Worm (Caenorhabditis elegans) whole organism, L2 larva: ENCODE results near the gene C16E9.1.

Experiments used
- F13H6.1 ChIP-seq: sonication (generic microtip); optimal IDR thresholded peaks from 2 replicates; lab custom pipeline; 2016; ENCODE audit warnings: missing genetic modification characterization, missing compliant biosample characterization
- ZK546.5 ChIP-seq: sonication (generic microtip); optimal IDR thresholded peaks from 2 replicates; lab custom pipeline; 2017; ENCODE audit warnings: missing biosample characterization, missing genetic modification characterization
- alr-1 ChIP-seq: fragments of 150-350 bp; optimal IDR thresholded peaks from 2 replicates; lab custom pipeline; 2014; ENCODE audit warnings: missing biosample characterization, missing genetic modification characterization
- lin-11 ChIP-seq: fragments of 150-350 bp; sonication (generic microtip); optimal IDR thresholded peaks from 2 replicates; lab custom pipeline; 2014; ENCODE audit warnings: missing biosample characterization, missing genetic modification characterization, inconsistent platforms, mixed read lengths
- nhr-10 ChIP-seq: sonication (generic microtip); optimal IDR thresholded peaks from 2 replicates; lab custom pipeline; 2017; ENCODE audit warnings: missing biosample characterization, missing genetic modification characterization
- nhr-11 ChIP-seq: fragments of 150-350 bp; optimal IDR thresholded peaks from 2 replicates; lab custom pipeline; 2014; ENCODE audit warnings: missing biosample characterization, missing genetic modification characterization
- skn-1 ChIP-seq: sonication (generic microtip); optimal IDR thresholded peaks from 2 replicates; lab custom pipeline; 2017; ENCODE audit warnings: missing biosample characterization, missing genetic modification characterization
- zag-1 ChIP-seq: fragments of 150-350 bp; optimal IDR thresholded peaks from 2 replicates; lab custom pipeline; 2014; ENCODE audit warnings: missing biosample characterization, missing genetic modification characterization

ce11 chrX:6934453-6934852, 5.6 kb upstream of the C16E9.1 start:
- TF ChIP-seq ZK546.5 (tag; lab: Kevin White, UChicago) (no peak), lin-11 (tag; lab: Kevin White, UChicago) (no peak), skn-1 (tag; lab: Kevin White, UChicago) (no peak), alr-1 (no peak), zag-1 (no peak), nhr-11 (tag; lab: Kevin White, UChicago) (no peak), F13H6.1 (tag; lab: Kevin White, UChicago) (peak; percentile 9), nhr-10 (tag; lab: Kevin White, UChicago) (no peak)
